Fruit fly (Drosophila melanogaster): Measurements from ENCODE around the gene CG17104.

Gene CG17104

dm6 chr2L:10682912-10683311 lies 5.9 kb downstream of the CG17104 start (continued):
- no peak for TF ChIP-seq fd64A (GFP tag; optimal IDR thresholded peaks at IDR 0.05)
- no peak for TF ChIP-seq prd (optimal IDR thresholded peaks at IDR 0.05)
- 0 out of 3 replicates have a peak, but pooled peaks have one; percentile 11 for TF ChIP-seq prd (GFP tag; IDR thresholded peaks at IDR 0.05)
- TF ChIP-seq CG30020 (tag; optimal IDR thresholded peaks at IDR 0.05) = no peak
- TF ChIP-seq tin (GFP tag; optimal IDR thresholded peaks at IDR 0.05) = no peak
- TF ChIP-seq CG3065 (GFP tag; optimal IDR thresholded peaks at IDR 0.05) = no peak
- TF ChIP-seq fru (optimal IDR thresholded peaks at IDR 0.05) = no peak
- no peak for TF ChIP-seq MESR4 (GFP tag; optimal IDR thresholded peaks at IDR 0.05)
- TF ChIP-seq al (GFP tag; IDR thresholded peaks at IDR 0.05) = peak; percentile 5; the same call in 1 of the 2 replicates
- TF ChIP-seq Xrp1 (GFP tag; IDR thresholded peaks at IDR 0.05) = peak; percentile 23; the same call in 1 of the 2 replicates
- no peak for TF ChIP-seq CG6654 (GFP tag; optimal IDR thresholded peaks at IDR 0.05)
- TF ChIP-seq zfh2 (GFP tag; optimal IDR thresholded peaks at IDR 0.05) = peak; percentile 26
- TF ChIP-seq Med (GFP tag) = peak; percentile 87
- no peak for TF ChIP-seq gsb (GFP tag; IDR thresholded peaks at IDR 0.05)
- TF ChIP-seq Antp (GFP tag; optimal IDR thresholded peaks at IDR 0.05) = no peak
- peak; percentile 30 for TF ChIP-seq CG2678 (tag; optimal IDR thresholded peaks at IDR 0.05)
- TF ChIP-seq CG13287 (GFP tag; IDR thresholded peaks at IDR 0.05; ENCODE audit: partially characterized antibody) = no peak
- TF ChIP-seq D19A (tag; optimal IDR thresholded peaks at IDR 0.05) = no peak
- no peak for TF ChIP-seq CG7271 (tag; optimal IDR thresholded peaks at IDR 0.05)
- no peak for TF ChIP-seq maf-S (GFP tag; optimal IDR thresholded peaks at IDR 0.05)
- TF ChIP-seq Meics (GFP tag; optimal IDR thresholded peaks at IDR 0.05) = peak; percentile 26
- TF ChIP-seq CG18764 (GFP tag; optimal IDR thresholded peaks at IDR 0.05) = no peak
- no peak for TF ChIP-seq unc-4 (GFP tag; IDR thresholded peaks at IDR 0.05; ENCODE audit: partially characterized antibody)
- TF ChIP-seq gt (GFP tag; IDR thresholded peaks at IDR 0.05) = no peak
- 0 out of 3 replicates have a peak, but pooled peaks have one; percentile 14 for TF ChIP-seq CG16813 (GFP tag; IDR thresholded peaks at IDR 0.05; ENCODE audit: partially characterized antibody)
- TF ChIP-seq CG7372 (GFP tag; IDR thresholded peaks at IDR 0.05) = no peak
- TF ChIP-seq CG32767 (GFP tag; IDR thresholded peaks at IDR 0.05) = no peak
- TF ChIP-seq dysf (GFP tag; IDR thresholded peaks at IDR 0.05) = peak; percentile 5; the same call in 1 of the 3 replicates
- TF ChIP-seq CG7786 (GFP tag; optimal IDR thresholded peaks at IDR 0.05) = peak; percentile 10
- TF ChIP-seq CG11085 (GFP tag; IDR thresholded peaks at IDR 0.05) = no peak
- peak; percentile 18 for TF ChIP-seq tio (GFP tag; optimal IDR thresholded peaks at IDR 0.05)
- no peak for TF ChIP-seq emc (GFP tag; optimal IDR thresholded peaks at IDR 0.05)
- TF ChIP-seq CoRest (tag; optimal IDR thresholded peaks at IDR 0.05) = no peak
- TF ChIP-seq gem (tag; optimal IDR thresholded peaks at IDR 0.05) = peak; percentile 42
- no peak for TF ChIP-seq Drgx (GFP tag; IDR thresholded peaks at IDR 0.05)
- TF ChIP-seq CG17359 (tag; optimal IDR thresholded peaks at IDR 0.05) = no peak
- TF ChIP-seq CG16815 (GFP tag; optimal IDR thresholded peaks at IDR 0.05) = peak; percentile 18
- TF ChIP-seq lilli (GFP tag; optimal IDR thresholded peaks at IDR 0.05) = peak; percentile 43
- peak; percentile 4 for TF ChIP-seq CG12769 (tag; optimal IDR thresholded peaks at IDR 0.05)
- TF ChIP-seq CG32532 (GFP tag; IDR thresholded peaks at IDR 0.05) = peak; percentile 61
- no peak; the same call in 1 of the 2 replicates for TF ChIP-seq lmd (GFP tag; IDR thresholded peaks at IDR 0.05)
- TF ChIP-seq CG2120 (GFP tag; optimal IDR thresholded peaks at IDR 0.05) = peak; percentile 56
- TF ChIP-seq CG10321 (GFP tag; IDR thresholded peaks at IDR 0.05) = no peak
- TF ChIP-seq Awh (GFP tag; IDR thresholded peaks at IDR 0.05) = no peak
- TF ChIP-seq stwl (tag; optimal IDR thresholded peaks at IDR 0.05) = no peak
- no peak for TF ChIP-seq dimm (GFP tag; IDR thresholded peaks at IDR 0.05)
- no peak for TF ChIP-seq bsh (GFP tag; optimal IDR thresholded peaks at IDR 0.05)
- no peak for TF ChIP-seq sr (GFP tag; IDR thresholded peaks at IDR 0.05)
- TF ChIP-seq gro (GFP tag; optimal IDR thresholded peaks at IDR 0.05) = peak; percentile 22
- TF ChIP-seq slp2 (GFP tag; optimal IDR thresholded peaks at IDR 0.05) = no peak
- TF ChIP-seq CG14710 (tag; optimal IDR thresholded peaks at IDR 0.05) = no peak
- peak; percentile 7 for TF ChIP-seq Usf (GFP tag; optimal IDR thresholded peaks at IDR 0.05)
